Worm (Caenorhabditis elegans): ENCODE measurements around the gene dro-1.

- no peak for TF ChIP-seq pes-1 (GFP tag; IDR thresholded peaks at IDR 0.05)
- no peak for TF ChIP-seq tbx-37 (GFP tag; conservative IDR thresholded peaks at IDR 0.05)
- TF ChIP-seq ceh-36 (tag; optimal IDR thresholded peaks at IDR 0.05), result no peak
- TF ChIP-seq ama-1 (optimal IDR thresholded peaks at IDR 0.05), result no peak
- no peak for TF ChIP-seq tbx-11 (GFP tag; IDR thresholded peaks at IDR 0.05)
- TF ChIP-seq B0310.2 (tag; optimal IDR thresholded peaks at IDR 0.05), result no peak
- TF ChIP-seq aly-1 (tag; optimal IDR thresholded peaks at IDR 0.05), result no peak
- no peak for TF ChIP-seq scrt-1 (GFP tag; IDR thresholded peaks at IDR 0.05)
- TF ChIP-seq ceh-13 (GFP tag; optimal IDR thresholded peaks at IDR 0.05), result no peak
- no peak for TF ChIP-seq hmg-4 (GFP tag; optimal IDR thresholded peaks at IDR 0.05)
- no peak for TF ChIP-seq hmbx-1 (tag; optimal IDR thresholded peaks at IDR 0.05)
- TF ChIP-seq sea-1 (GFP tag; conservative IDR thresholded peaks at IDR 0.05), result no peak
- no peak for TF ChIP-seq flt-1 (GFP tag; IDR thresholded peaks at IDR 0.05)
Measured at ce11 chrIII:13315071-13315470, 27.4 kb upstream of the dro-1 start, which contains the start of gene dph-7.

Measured in whole organism, early embryonic.